Worm (Caenorhabditis elegans): ENCODE measurements around the gene T05A8.8.

DNA sequence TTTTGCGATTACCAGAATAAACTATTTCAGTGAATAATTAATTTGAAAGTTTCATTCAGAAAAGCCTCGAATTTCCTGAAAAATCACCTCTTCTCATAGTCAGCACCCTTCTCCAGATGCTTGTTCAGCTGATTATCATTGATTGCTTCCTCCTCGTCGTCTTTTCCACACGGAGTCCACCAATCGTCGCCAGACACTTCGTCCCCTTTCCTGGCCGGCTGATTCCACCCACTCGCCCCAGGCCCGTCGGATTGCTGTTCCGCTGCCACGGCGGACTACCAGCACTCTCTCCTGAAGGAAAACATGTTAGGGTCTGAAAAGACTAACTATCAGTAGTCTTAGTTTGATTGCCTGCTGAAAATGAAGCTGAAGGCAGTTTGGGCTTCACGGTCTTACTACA lies 44.3 kb downstream of the T05A8.8 start:
- TF ChIP-seq attf-5 (GFP tag; optimal IDR thresholded peaks at IDR 0.05) (no peak), ama-1 (optimal IDR thresholded peaks at IDR 0.05) (no peak), ama-1 (GFP tag; optimal IDR thresholded peaks at IDR 0.05) (no peak), pbrm-1 (GFP tag; IDR thresholded peaks at IDR 0.05) (no peak), attf-6 (GFP tag; IDR thresholded peaks at IDR 0.05) (no peak), B0019.2 (GFP tag; conservative IDR thresholded peaks at IDR 0.05) (no peak), hmg-1.2 (GFP tag; IDR thresholded peaks at IDR 0.05) (no peak), nfya-2 (GFP tag; IDR thresholded peaks at IDR 0.05) (no peak), fkh-3 (tag; optimal IDR thresholded peaks at IDR 0.05) (no peak), K11D2.4 (GFP tag; IDR thresholded peaks at IDR 0.05) (no peak), Y67H2A.10 (GFP tag; conservative IDR thresholded peaks at IDR 0.05) (no peak)

All from whole organism, young adult.